Worm (Caenorhabditis elegans) whole organism, L4 larva: ENCODE data around the gene rpc-2.

ENCODE experiments used
- F49E8.2 ChIP-seq: sonication (generic microtip); optimal IDR thresholded peaks from 2 replicates; lab custom pipeline; 2016; ENCODE audit warnings: missing compliant biosample characterization, mild to moderate bottlenecking, missing genetic modification characterization, borderline replicate concordance
- R02D3.7 ChIP-seq: fragments of 150-350 bp; sonication (generic microtip); optimal IDR thresholded peaks from 3 replicates; lab custom pipeline; 2014; ENCODE audit warnings: missing biosample characterization, missing genetic modification characterization
- Y105C5A.15 ChIP-seq: fragments of 200-800 bp; sonication (Bioruptor generic); IDR thresholded peaks from 2 replicates; pipeline ENCODE4 v1.3.6; 2022; ENCODE audit warnings: missing genetic modification characterization, missing compliant biosample characterization
- Y75B8A.6 ChIP-seq: fragments of 200-800 bp; sonication (Bioruptor generic); IDR thresholded peaks from 2 replicates; pipeline ENCODE4 v1.3.6; 2022; ENCODE audit warnings: missing genetic modification reagents, missing genetic modification characterization, missing compliant biosample characterization
- aha-1 ChIP-seq: fragments of 150-350 bp; peaks from one replicate; lab custom pipeline; 2014; ENCODE audit warnings: missing biosample characterization, missing genetic modification characterization
- aly-2 ChIP-seq: sonication (generic microtip); optimal IDR thresholded peaks from 2 replicates; lab custom pipeline; 2018; ENCODE audit warnings: missing biosample characterization, missing genetic modification characterization
- ama-1 ChIP-seq: fragments of 150-350 bp; optimal IDR thresholded peaks from 2 replicates; lab custom pipeline; 2014; ENCODE audit warnings: inconsistent platforms, mixed read lengths
- attf-4 ChIP-seq: sonication (generic microtip); optimal IDR thresholded peaks from 3 replicates; lab custom pipeline; 2017; ENCODE audit warnings: missing biosample characterization, missing genetic modification characterization
- ceh-20 ChIP-seq: fragments of 200-800 bp; sonication (Bioruptor generic); IDR thresholded peaks from 2 replicates; pipeline ENCODE4 v1.3.6; 2022; ENCODE audit warnings: missing genetic modification reagents, missing genetic modification characterization, missing compliant biosample characterization
- ceh-32 ChIP-seq: sonication (generic microtip); optimal IDR thresholded peaks from 2 replicates; lab custom pipeline; 2016; ENCODE audit warnings: mild to moderate bottlenecking, missing genetic modification characterization, missing compliant biosample characterization; ENCODE audit not compliant: poor library complexity
- ceh-44 ChIP-seq: fragments of 200-800 bp; sonication (Bioruptor generic); IDR thresholded peaks from 2 replicates; pipeline ENCODE4 v1.3.6; 2022; ENCODE audit warnings: missing genetic modification reagents, missing genetic modification characterization, missing compliant biosample characterization
- ces-1 ChIP-seq: fragments of 150-350 bp; sonication (generic microtip); optimal IDR thresholded peaks from 4 replicates; lab custom pipeline; 2014; ENCODE audit warnings: missing biosample characterization, missing genetic modification reagents, missing genetic modification characterization
- cey-2 ChIP-seq: sonication (generic microtip); optimal IDR thresholded peaks from 3 replicates; lab custom pipeline; 2017; ENCODE audit warnings: missing genetic modification characterization, mild to moderate bottlenecking, missing compliant biosample characterization, antibody characterized with exemption, borderline replicate concordance; ENCODE audit not compliant: insufficient read depth
- ctbp-1 ChIP-seq: fragments of 200-800 bp; sonication (Bioruptor generic); IDR thresholded peaks from 2 replicates; pipeline ENCODE4 v1.3.6; 2022; ENCODE audit warnings: missing genetic modification reagents, missing genetic modification characterization, missing compliant biosample characterization
- daf-12 ChIP-seq: fragments of 150-350 bp; optimal IDR thresholded peaks from 2 replicates; lab custom pipeline; 2014; ENCODE audit warnings: missing biosample characterization, missing genetic modification reagents, missing genetic modification characterization
- daf-19 ChIP-seq: fragments of 200-800 bp; sonication (Bioruptor generic); conservative IDR thresholded peaks from 2 replicates; pipeline ENCODE4 v1.3.6; 2022; ENCODE audit warnings: missing genetic modification characterization, missing compliant biosample characterization
- daf-8 ChIP-seq: fragments of 200-800 bp; sonication (Bioruptor generic); IDR thresholded peaks from 2 replicates; pipeline ENCODE4 v1.3.6; 2022; ENCODE audit warnings: missing genetic modification characterization, missing compliant biosample characterization
- dmd-9 ChIP-seq: fragments of 200-800 bp; sonication (Bioruptor generic); IDR thresholded peaks from 2 replicates; pipeline ENCODE4 v1.3.6; 2022; ENCODE audit warnings: missing genetic modification reagents, missing genetic modification characterization, missing compliant biosample characterization
- dve-1 ChIP-seq: sonication (generic microtip); optimal IDR thresholded peaks from 2 replicates; lab custom pipeline; 2017; ENCODE audit warnings: antibody characterized with exemption, mild to moderate bottlenecking, missing genetic modification characterization, missing compliant biosample characterization; ENCODE audit not compliant: insufficient read depth
- egl-27 ChIP-seq: sonication (generic microtip); optimal IDR thresholded peaks from 3 replicates; lab custom pipeline; 2017; ENCODE audit warnings: missing biosample characterization, missing genetic modification reagents, missing genetic modification characterization
- hif-1 ChIP-seq, 2 experiments: sonication (generic microtip); optimal IDR thresholded peaks; 2 replicates each; lab custom pipeline; 2016 to 2017; ENCODE audit warnings: missing compliant biosample characterization in 2 of 2, missing genetic modification characterization in 2 of 2, missing genetic modification reagents in 2 of 2, missing genotype in 2 of 2, mild to moderate bottlenecking in 1 of 2
- hlh-30 ChIP-seq: sonication (generic microtip); optimal IDR thresholded peaks from 2 replicates; lab custom pipeline; 2017; ENCODE audit warnings: antibody characterized with exemption, mild to moderate bottlenecking, missing genetic modification characterization, missing compliant biosample characterization; ENCODE audit not compliant: insufficient read depth
- lin-1 ChIP-seq: fragments of 200-800 bp; sonication (Bioruptor generic); IDR thresholded peaks from 2 replicates; pipeline ENCODE4 v1.3.6; 2022; ENCODE audit warnings: missing genetic modification reagents, missing genetic modification characterization, missing compliant biosample characterization
- lin-13 ChIP-seq: fragments of 150-350 bp; optimal IDR thresholded peaks from 2 replicates; lab custom pipeline; 2014; ENCODE audit warnings: missing biosample characterization, missing genetic modification reagents, missing genetic modification characterization
- lin-15B ChIP-seq: fragments of 150-350 bp; sonication (generic microtip); optimal IDR thresholded peaks from 3 replicates; lab custom pipeline; 2014; ENCODE audit warnings: missing biosample characterization, missing genetic modification characterization
- lir-3 ChIP-seq: sonication (generic microtip); optimal IDR thresholded peaks from 2 replicates; lab custom pipeline; 2016; ENCODE audit warnings: mild to moderate bottlenecking, missing genetic modification characterization, missing compliant biosample characterization
- madf-5 ChIP-seq, 2 experiments: fragments of 200-800 bp; sonication (Bioruptor generic); IDR thresholded peaks; 2 replicates each; pipeline ENCODE4 v1.3.6; 2022; ENCODE audit warnings: missing compliant biosample characterization in 2 of 2, missing genetic modification characterization in 2 of 2
- madf-9 ChIP-seq: fragments of 200-800 bp; sonication (Bioruptor generic); conservative IDR thresholded peaks from 2 replicates; pipeline ENCODE4 v1.3.6; 2022; ENCODE audit warnings: missing genetic modification reagents, missing genetic modification characterization, missing compliant biosample characterization
- mdt-29 ChIP-seq: fragments of 200-800 bp; sonication (Bioruptor generic); IDR thresholded peaks from 2 replicates; pipeline ENCODE4 v1.3.6; 2022; ENCODE audit warnings: missing genetic modification reagents, missing genetic modification characterization, missing compliant biosample characterization
- mes-2 ChIP-seq: sonication (generic microtip); optimal IDR thresholded peaks from 2 replicates; lab custom pipeline; 2016; ENCODE audit warnings: missing genotype, mild to moderate bottlenecking, missing genetic modification characterization, missing compliant biosample characterization; ENCODE audit not compliant: poor library complexity, severe bottlenecking
- nhr-10 ChIP-seq: fragments of 150-350 bp; optimal IDR thresholded peaks from 2 replicates; lab custom pipeline; 2014; ENCODE audit warnings: missing biosample characterization, missing genetic modification characterization
- nhr-111 ChIP-seq: fragments of 200-800 bp; sonication (Bioruptor generic); optimal IDR thresholded peaks from 2 replicates; lab custom pipeline; 2018; ENCODE audit warnings: mild to moderate bottlenecking, missing genetic modification characterization, missing compliant biosample characterization
- nhr-48 ChIP-seq: sonication (generic microtip); optimal IDR thresholded peaks from 2 replicates; lab custom pipeline; 2016; ENCODE audit warnings: mild to moderate bottlenecking, missing genetic modification characterization, missing compliant biosample characterization
- nhr-6 ChIP-seq: fragments of 150-350 bp; optimal IDR thresholded peaks from 2 replicates; lab custom pipeline; 2014; ENCODE audit warnings: missing biosample characterization, missing genetic modification characterization
- nhr-76 ChIP-seq: fragments of 150-350 bp; optimal IDR thresholded peaks from 2 replicates; lab custom pipeline; 2014; ENCODE audit warnings: missing biosample characterization, missing genetic modification characterization
- nhr-77 ChIP-seq: fragments of 150-350 bp; optimal IDR thresholded peaks from 2 replicates; lab custom pipeline; 2014; ENCODE audit warnings: missing biosample characterization, missing genetic modification characterization
- php-3 ChIP-seq: fragments of 200-800 bp; sonication (Bioruptor generic); IDR thresholded peaks from 2 replicates; pipeline ENCODE4 v1.3.6; 2022; ENCODE audit warnings: missing genetic modification reagents, missing genetic modification characterization, missing compliant biosample characterization
- pqm-1 ChIP-seq: sonication (generic microtip); optimal IDR thresholded peaks from 2 replicates; lab custom pipeline; 2017; ENCODE audit warnings: missing biosample characterization, missing genetic modification characterization
- rbr-2 ChIP-seq: sonication (generic microtip); optimal IDR thresholded peaks from 2 replicates; lab custom pipeline; 2016; ENCODE audit warnings: missing genotype, missing genetic modification characterization, missing compliant biosample characterization
- saeg-2 ChIP-seq: fragments of 200-800 bp; sonication (Bioruptor generic); IDR thresholded peaks from 2 replicates; pipeline ENCODE4 v1.3.6; 2022; ENCODE audit warnings: missing genetic modification reagents, missing genetic modification characterization, missing compliant biosample characterization
- sdz-12 ChIP-seq: fragments of 200-800 bp; sonication (Bioruptor generic); optimal IDR thresholded peaks from 2 replicates; lab custom pipeline; 2018; ENCODE audit warnings: mild to moderate bottlenecking, missing genetic modification characterization, missing compliant biosample characterization
- set-16 ChIP-seq: fragments of 200-800 bp; sonication (Bioruptor generic); IDR thresholded peaks from 2 replicates; pipeline ENCODE4 v1.3.6; 2022; ENCODE audit warnings: missing genetic modification reagents, missing genetic modification characterization, missing compliant biosample characterization
- spr-1 ChIP-seq: sonication (generic microtip); optimal IDR thresholded peaks from 2 replicates; lab custom pipeline; 2016; ENCODE audit warnings: mild to moderate bottlenecking, missing genetic modification characterization, missing compliant biosample characterization
- tag-97 ChIP-seq: fragments of 200-800 bp; sonication (Bioruptor generic); IDR thresholded peaks from 2 replicates; pipeline ENCODE4 v1.3.6; 2022; ENCODE audit warnings: missing genetic modification characterization, missing compliant biosample characterization
- tra-1 ChIP-seq: fragments of 200-800 bp; sonication (Bioruptor generic); IDR thresholded peaks from 2 replicates; pipeline ENCODE4 v1.3.6; 2022; ENCODE audit warnings: missing genetic modification reagents, missing genetic modification characterization, missing compliant biosample characterization
- unc-130 ChIP-seq: sonication (generic microtip); optimal IDR thresholded peaks from 2 replicates; lab custom pipeline; 2016; ENCODE audit warnings: missing genetic modification reagents, missing genetic modification characterization, missing compliant biosample characterization
- unc-39 ChIP-seq: sonication (generic microtip); optimal IDR thresholded peaks from 2 replicates; lab custom pipeline; 2017; ENCODE audit warnings: missing biosample characterization, missing genetic modification characterization
- unc-62 ChIP-seq, 3 experiments: fragments of 150-350 bp in 1 of 3; sonication (generic microtip); optimal IDR thresholded peaks in 2 of 3; peaks in 1 of 3; 1 replicate in 1 of 3; 2 replicates in 2 of 3; lab custom pipeline; 2014 to 2017; ENCODE audit warnings: missing biosample characterization in 3 of 3, missing genetic modification characterization in 3 of 3, missing genetic modification reagents in 3 of 3, missing genotype in 1 of 3
- zag-1 ChIP-seq: fragments of 150-350 bp; optimal IDR thresholded peaks from 2 replicates; lab custom pipeline; 2014; ENCODE audit warnings: missing biosample characterization, missing genetic modification characterization
- zip-11 ChIP-seq: fragments of 200-800 bp; sonication (Bioruptor generic); IDR thresholded peaks from 2 replicates; pipeline ENCODE4 v1.3.6; 2022; ENCODE audit warnings: missing genetic modification characterization, missing compliant biosample characterization
- ztf-11 ChIP-seq: fragments of 150-350 bp; optimal IDR thresholded peaks from 2 replicates; lab custom pipeline; 2014; ENCODE audit warnings: missing biosample characterization, missing genetic modification characterization
- ztf-7 ChIP-seq: fragments of 150-350 bp; optimal IDR thresholded peaks from 2 replicates; lab custom pipeline; 2014; ENCODE audit warnings: missing biosample characterization, missing genetic modification characterization

Gene rpc-2

ce11 chrIII:5553098-5553497 is 4.1 kb upstream of the rpc-2 start (continued):
- TF ChIP-seq dve-1 (tag; lab: Kevin White, UChicago) = peak; percentile 93
- no peak for TF ChIP-seq rbr-2 (tag; lab: Kevin White, UChicago)
- TF ChIP-seq nhr-76 (tag; lab: Kevin White, UChicago) = no peak
- no peak for TF ChIP-seq nhr-10
- TF ChIP-seq ces-1 (GFP tag; lab: Kevin White, UChicago) = no peak
- TF ChIP-seq nhr-48 (tag; lab: Kevin White, UChicago) = peak; percentile 27
- TF ChIP-seq nhr-77 (tag; lab: Kevin White, UChicago) = peak; percentile 55
- TF ChIP-seq pqm-1 (tag; lab: Kevin White, UChicago) = no peak
- TF ChIP-seq ztf-7 = no peak
- no peak for TF ChIP-seq daf-8
- TF ChIP-seq R02D3.7 (tag; lab: Kevin White, UChicago) = no peak
- TF ChIP-seq set-16 (GFP tag; lab: Robert Waterston, UW) = no peak
- TF ChIP-seq Y75B8A.6 (GFP tag; lab: Robert Waterston, UW) = 0 out of 2 replicates have a peak, but pooled peaks have one; percentile 42
- TF ChIP-seq ceh-20 = peak; percentile 31; the same call in 1 of the 2 replicates
- TF ChIP-seq hlh-30 (tag; lab: Kevin White, UChicago) = peak; percentile 44
- TF ChIP-seq attf-4 (tag; lab: Kevin White, UChicago) = no peak
- no peak for TF ChIP-seq aly-2
- peak; percentile 71; the same call in 1 of the 2 replicates for TF ChIP-seq lin-1
- no peak for TF ChIP-seq ama-1 (lab: Kevin White, UChicago)
- no peak for TF ChIP-seq sdz-12
- TF ChIP-seq mes-2 (tag; lab: Kevin White, UChicago) = peak; percentile 16
- no peak for TF ChIP-seq daf-19
- TF ChIP-seq unc-39 (tag; lab: Kevin White, UChicago) = no peak
- no peak for TF ChIP-seq nhr-6 (tag; lab: Kevin White, UChicago)
- no peak for TF ChIP-seq tag-97
- TF ChIP-seq php-3 (GFP tag; lab: Robert Waterston, UW) = peak; percentile 84
- no peak for TF ChIP-seq egl-27
- TF ChIP-seq F49E8.2 (tag; lab: Kevin White, UChicago) = no peak
- no peak for TF ChIP-seq unc-130
- no peak for TF ChIP-seq lin-15B (tag; lab: Kevin White, UChicago)
- TF ChIP-seq saeg-2 (GFP tag; lab: Robert Waterston, UW) = no peak
- no peak for TF ChIP-seq zag-1 (tag; lab: Kevin White, UChicago)
- no peak for TF ChIP-seq daf-12 (tag; lab: Kevin White, UChicago)
- no peak for TF ChIP-seq lir-3 (tag; lab: Kevin White, UChicago)
- TF ChIP-seq ztf-11 = no peak
- no peak for TF ChIP-seq cey-2 (tag; lab: Kevin White, UChicago)
- no peak for TF ChIP-seq ceh-44
- TF ChIP-seq unc-62 (GFP tag; optimal IDR thresholded peaks at IDR 0.05 in 1 of 2; lab: Kevin White, UChicago) = peak; percentile 5 to 26
- no peak for TF ChIP-seq unc-62 (tag; optimal IDR thresholded peaks at IDR 0.05; lab: Kevin White, UChicago)
- no peak for TF ChIP-seq aha-1 (tag; lab: Kevin White, UChicago)
- no peak for TF ChIP-seq lin-13
- TF ChIP-seq dmd-9 = no peak
- no peak for TF ChIP-seq spr-1 (tag; lab: Kevin White, UChicago)
- TF ChIP-seq Y105C5A.15 (GFP tag; lab: Robert Waterston, UW) = no peak
- no peak for TF ChIP-seq hif-1 (tag; optimal IDR thresholded peaks at IDR 0.05; lab: Kevin White, UChicago)
- no peak for TF ChIP-seq nhr-111 (GFP tag; lab: Kevin White, UChicago)
- peak; percentile 72 for TF ChIP-seq tra-1 (GFP tag; lab: Robert Waterston, UW)
- peak; percentile 80; the same call in 1 of the 2 replicates for TF ChIP-seq mdt-29 (GFP tag; lab: Robert Waterston, UW)
- TF ChIP-seq ceh-32 = no peak
- no peak for TF ChIP-seq ctbp-1
- TF ChIP-seq madf-5 (GFP tag; IDR thresholded peaks at IDR 0.05; lab: Robert Waterston, UW) = no peak
- TF ChIP-seq madf-9 = no peak
- TF ChIP-seq zip-11 (GFP tag; lab: Robert Waterston, UW) = no peak
